Fruit fly (Drosophila melanogaster) whole organism, embryonic: Measurements from ENCODE around the gene r-l.
A peak's percentile ranks its signal among the peaks of the same experiment; 100 is the strongest.

Source experiments
- Atf-2 ChIP-seq: fragments of 200-800 bp; sonication (Bioruptor generic); optimal IDR thresholded peaks from 2 replicates; lab custom pipeline; 2016; ENCODE audit warnings: missing biosample characterization, missing genetic modification characterization
- CG12391 ChIP-seq: fragments of 200-800 bp; sonication (Bioruptor generic); optimal IDR thresholded peaks from 3 replicates; lab custom pipeline; 2018; ENCODE audit warnings: missing biosample characterization, mild to moderate bottlenecking, missing genetic modification characterization, moderate library complexity
- CG12659 ChIP-seq: fragments of 200-800 bp; sonication (Bioruptor generic); optimal IDR thresholded peaks from 3 replicates; lab custom pipeline; 2017; ENCODE audit warnings: mild to moderate bottlenecking, missing biosample characterization, missing genetic modification reagents, missing genetic modification characterization
- CG12942 ChIP-seq: fragments of 200-800 bp; sonication (Bioruptor generic); optimal IDR thresholded peaks from 3 replicates; lab custom pipeline; 2016; ENCODE audit warnings: missing biosample characterization, missing genetic modification characterization
- CG13123 ChIP-seq: fragments of 200-800 bp; sonication (Bioruptor generic); optimal IDR thresholded peaks from 2 replicates; lab custom pipeline; 2016; ENCODE audit warnings: missing biosample characterization, missing genetic modification characterization
- CG15601 ChIP-seq: fragments of 200-800 bp; sonication (Bioruptor generic); optimal IDR thresholded peaks from 3 replicates; lab custom pipeline; 2019; ENCODE audit warnings: missing biosample characterization, mild to moderate bottlenecking, missing genetic modification characterization, moderate library complexity
- CG16863 ChIP-seq: fragments of 200-800 bp; sonication (Bioruptor generic); optimal IDR thresholded peaks from 3 replicates; lab custom pipeline; 2016; ENCODE audit warnings: missing biosample characterization, missing genetic modification characterization
- CG17186 ChIP-seq: fragments of 200-800 bp; sonication (Bioruptor generic); optimal IDR thresholded peaks from 3 replicates; lab custom pipeline; 2017; ENCODE audit warnings: missing biosample characterization, missing genetic modification reagents, missing genetic modification characterization
- CG17328 ChIP-seq: fragments of 200-800 bp; sonication (Bioruptor generic); IDR thresholded peaks from 2 replicates; pipeline ENCODE4 v1.3.6; 2022; ENCODE audit warnings: missing biosample characterization, missing genetic modification characterization
- CG18476 ChIP-seq: fragments of 200-800 bp; sonication (Bioruptor generic); optimal IDR thresholded peaks from 2 replicates; lab custom pipeline; 2016; ENCODE audit warnings: missing biosample characterization, mild to moderate bottlenecking, missing genetic modification characterization
- CG18619 ChIP-seq: fragments of 200-800 bp; sonication (Bioruptor generic); optimal IDR thresholded peaks from 3 replicates; lab custom pipeline; 2017; ENCODE audit warnings: missing biosample characterization, mild to moderate bottlenecking, missing genetic modification characterization
- CG2120 ChIP-seq: fragments of 200-800 bp; sonication (Bioruptor generic); optimal IDR thresholded peaks from 3 replicates; lab custom pipeline; 2016; ENCODE audit warnings: missing biosample characterization, missing genetic modification characterization
- CG30403 ChIP-seq: fragments of 200-800 bp; sonication (Bioruptor generic); optimal IDR thresholded peaks from 3 replicates; lab custom pipeline; 2016; ENCODE audit warnings: missing biosample characterization, missing genetic modification characterization
- CG43689 ChIP-seq: fragments of 200-800 bp; sonication (Bioruptor generic); IDR thresholded peaks from 2 replicates; pipeline ENCODE4 v1.3.6; 2022; ENCODE audit warnings: missing biosample characterization, missing genetic modification characterization
- CG6689 ChIP-seq: fragments of 200-800 bp; sonication (Bioruptor generic); IDR thresholded peaks from 2 replicates; pipeline ENCODE4 v1.3.6; 2022; ENCODE audit warnings: missing biosample characterization, missing genetic modification characterization
- CG6791 ChIP-seq: fragments of 200-800 bp; sonication (Bioruptor generic); IDR thresholded peaks from 3 replicates; pipeline ENCODE4 v1.3.6; 2022; ENCODE audit warnings: missing biosample characterization, missing genetic modification characterization; ENCODE audit not compliant: partially characterized antibody
- CG7556 ChIP-seq: fragments of 200-800 bp; sonication (Bioruptor generic); optimal IDR thresholded peaks from 2 replicates; lab custom pipeline; 2017; ENCODE audit warnings: missing biosample characterization, mild to moderate bottlenecking, missing genetic modification characterization
- CG8924 ChIP-seq: fragments of 200-800 bp; optimal IDR thresholded peaks from 3 replicates; lab custom pipeline; 2019; ENCODE audit warnings: missing biosample characterization, mild to moderate bottlenecking, missing genetic modification characterization, moderate library complexity
- CG9609 ChIP-seq: fragments of 200-800 bp; sonication (Bioruptor generic); optimal IDR thresholded peaks from 3 replicates; lab custom pipeline; 2016; ENCODE audit warnings: missing biosample characterization, missing genetic modification characterization
- D19A ChIP-seq: fragments of 200-800 bp; optimal IDR thresholded peaks from 3 replicates; lab custom pipeline; 2019; ENCODE audit warnings: missing biosample characterization, mild to moderate bottlenecking, missing genetic modification characterization, moderate library complexity
- Doc3 ChIP-seq: fragments of 200-800 bp; sonication (Bioruptor generic); IDR thresholded peaks from 3 replicates; pipeline ENCODE4 v1.3.6; 2022; ENCODE audit warnings: missing biosample characterization, missing genetic modification characterization; ENCODE audit not compliant: partially characterized antibody
- Ets65A ChIP-seq: fragments of 200-800 bp; sonication (Bioruptor generic); peaks from one replicate; lab custom pipeline; 2016; ENCODE audit warnings: missing biosample characterization, missing genetic modification characterization
- Fer1 ChIP-seq: fragments of 200-800 bp; sonication (Bioruptor generic); optimal IDR thresholded peaks from 2 replicates; lab custom pipeline; 2017; ENCODE audit warnings: missing biosample characterization, mild to moderate bottlenecking, missing genetic modification characterization
- GATAe ChIP-seq: fragments of 200-800 bp; sonication (Bioruptor generic); conservative IDR thresholded peaks from 2 replicates; pipeline ENCODE4 v1.3.6; 2022; ENCODE audit warnings: missing biosample characterization, missing genetic modification characterization
- HLH54F ChIP-seq: fragments of 200-800 bp; sonication (Bioruptor generic); optimal IDR thresholded peaks from 3 replicates; lab custom pipeline; 2016; ENCODE audit warnings: missing biosample characterization, missing genetic modification characterization
- Neu2 ChIP-seq: fragments of 200-800 bp; sonication (Bioruptor generic); optimal IDR thresholded peaks from 3 replicates; lab custom pipeline; 2016; ENCODE audit warnings: missing biosample characterization, missing genetic modification characterization, borderline replicate concordance
- Nf-YA ChIP-seq: fragments of 200-800 bp; sonication (Bioruptor generic); IDR thresholded peaks from 2 replicates; pipeline ENCODE4 v1.3.6; 2022; ENCODE audit warnings: missing biosample characterization, missing genetic modification characterization
- PHDP ChIP-seq: fragments of 200-800 bp; sonication (Bioruptor generic); optimal IDR thresholded peaks from 3 replicates; lab custom pipeline; 2018; ENCODE audit warnings: missing biosample characterization, mild to moderate bottlenecking, missing genetic modification characterization, moderate library complexity
- Ptx1 ChIP-seq: fragments of 200-800 bp; sonication (Bioruptor generic); IDR thresholded peaks from 2 replicates; pipeline ENCODE4 v1.3.6; 2022; ENCODE audit warnings: missing biosample characterization, missing genetic modification characterization
- Tbp ChIP-seq: fragments of >200 bp; optimal IDR thresholded peaks from 2 replicates; lab custom pipeline; 2018; ENCODE audit warnings: missing biosample characterization, missing genetic modification characterization
- YL-1 ChIP-seq: fragments of 200-800 bp; sonication (Bioruptor generic); optimal IDR thresholded peaks from 3 replicates; lab custom pipeline; 2017; ENCODE audit warnings: missing biosample characterization, mild to moderate bottlenecking, missing genetic modification characterization
- aop ChIP-seq: fragments of 200-800 bp; sonication (Bioruptor generic); IDR thresholded peaks from 2 replicates; pipeline ENCODE4 v1.3.6; 2022; ENCODE audit warnings: missing biosample characterization, missing genetic modification characterization
- az2 ChIP-seq: fragments of 200-800 bp; sonication (Bioruptor generic); optimal IDR thresholded peaks from 3 replicates; lab custom pipeline; 2016; ENCODE audit warnings: missing biosample characterization, missing genetic modification characterization
- cas ChIP-seq: fragments of 200-800 bp; sonication (Bioruptor generic); IDR thresholded peaks from 2 replicates; pipeline ENCODE4 v1.3.6; 2022; ENCODE audit warnings: missing biosample characterization, missing genetic modification characterization
- chinmo ChIP-seq: fragments of 200-800 bp; sonication (Bioruptor generic); IDR thresholded peaks from 4 replicates; pipeline ENCODE4 v1.3.6; 2022; ENCODE audit warnings: missing biosample characterization, missing genetic modification characterization; ENCODE audit not compliant: partially characterized antibody
- ci ChIP-seq: fragments of 200-800 bp; sonication (Bioruptor generic); IDR thresholded peaks from 3 replicates; pipeline ENCODE4 v1.3.6; 2022; ENCODE audit warnings: missing biosample characterization, missing genetic modification characterization
- dysf ChIP-seq: fragments of 200-800 bp; sonication (Bioruptor generic); IDR thresholded peaks from 3 replicates; pipeline ENCODE4 v1.3.6; 2022; ENCODE audit warnings: missing biosample characterization, missing genetic modification characterization
- ewg ChIP-seq: fragments of 200-800 bp; sonication (Bioruptor generic); optimal IDR thresholded peaks from 3 replicates; lab custom pipeline; 2017; ENCODE audit warnings: mild to moderate bottlenecking, missing biosample characterization, missing genetic modification reagents, missing genetic modification characterization
- exex ChIP-seq: fragments of 200-800 bp; sonication (Bioruptor generic); optimal IDR thresholded peaks from 4 replicates; lab custom pipeline; 2018; ENCODE audit warnings: missing biosample characterization, mild to moderate bottlenecking, missing genetic modification characterization, moderate library complexity
- fd102C ChIP-seq: fragments of 200-800 bp; sonication (Bioruptor generic); optimal IDR thresholded peaks from 2 replicates; lab custom pipeline; 2018; ENCODE audit warnings: missing biosample characterization, mild to moderate bottlenecking, missing genetic modification characterization, moderate library complexity
- fd3F ChIP-seq: fragments of 200-800 bp; sonication (Bioruptor generic); optimal IDR thresholded peaks from 2 replicates; lab custom pipeline; 2018; ENCODE audit warnings: missing biosample characterization, mild to moderate bottlenecking, missing genetic modification characterization, moderate library complexity
- h ChIP-seq: fragments of >200 bp; optimal IDR thresholded peaks from 2 replicates; lab custom pipeline; 2017
- lab ChIP-seq: fragments of 200-800 bp; sonication (Bioruptor generic); optimal IDR thresholded peaks from 3 replicates; lab custom pipeline; 2017; ENCODE audit warnings: missing biosample characterization, missing genetic modification characterization, mild to moderate bottlenecking, moderate library complexity, missing genetic modification reagents
- nmo ChIP-seq: fragments of 200-800 bp; sonication (Bioruptor generic); optimal IDR thresholded peaks from 2 replicates; lab custom pipeline; 2018; ENCODE audit warnings: missing biosample characterization, mild to moderate bottlenecking, missing genetic modification characterization, moderate library complexity
- peb ChIP-seq: fragments of 200-800 bp; sonication (Bioruptor generic); IDR thresholded peaks from 2 replicates; pipeline ENCODE4 v1.3.6; 2022; ENCODE audit warnings: missing biosample characterization, missing genetic modification characterization
- pros ChIP-seq: fragments of 200-800 bp; sonication (Bioruptor generic); optimal IDR thresholded peaks from 3 replicates; lab custom pipeline; 2019; ENCODE audit warnings: missing biosample characterization, mild to moderate bottlenecking, missing genetic modification characterization, moderate library complexity
- pzg ChIP-seq: fragments of 200-800 bp; sonication (Bioruptor generic); optimal IDR thresholded peaks from 3 replicates; lab custom pipeline; 2018; ENCODE audit warnings: missing biosample characterization, mild to moderate bottlenecking, missing genetic modification characterization, moderate library complexity
- run ChIP-seq: fragments of 200-800 bp; sonication (Bioruptor generic); optimal IDR thresholded peaks from 3 replicates; lab custom pipeline; 2018; ENCODE audit warnings: missing biosample characterization, mild to moderate bottlenecking, missing genetic modification characterization
- sima ChIP-seq: fragments of 200-800 bp; sonication (Bioruptor generic); optimal IDR thresholded peaks from 2 replicates; lab custom pipeline; 2016; ENCODE audit warnings: missing biosample characterization, missing genetic modification characterization
- sob ChIP-seq: fragments of 200-800 bp; sonication (Bioruptor generic); IDR thresholded peaks from 2 replicates; pipeline ENCODE4 v1.3.6; 2022; ENCODE audit warnings: missing biosample characterization, missing genetic modification characterization
- tgo ChIP-seq: fragments of 200-800 bp; sonication (Bioruptor generic); IDR thresholded peaks from 3 replicates; pipeline ENCODE4 v1.3.6; 2022; ENCODE audit warnings: missing biosample characterization, missing genetic modification characterization

Gene r-l

DNA sequence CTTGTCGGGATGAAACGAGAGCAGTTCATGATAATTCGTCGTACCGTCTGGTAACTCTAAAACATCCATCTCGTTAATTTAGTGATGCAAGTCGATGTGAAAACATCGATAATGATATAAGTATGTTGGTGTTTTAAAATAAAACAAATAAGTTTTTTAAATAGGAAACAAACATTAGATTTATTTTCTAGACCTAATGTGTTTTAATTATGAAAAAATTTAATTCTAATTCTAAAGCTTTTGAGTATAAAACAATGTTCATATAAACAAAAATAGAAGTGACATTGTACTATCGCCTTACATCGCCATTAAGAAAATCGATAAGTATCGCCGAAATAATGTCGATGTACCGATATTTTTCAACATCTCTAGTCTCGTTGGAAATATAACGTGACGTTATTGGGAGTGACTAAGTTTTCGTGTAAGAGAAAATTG lies 37.9 kb upstream of the r-l start, which contains the start of gene Rab11 (continued):
- TF ChIP-seq Nf-YA (GFP tag; lab: Robert Waterston, UW) (0 out of 2 replicates have a peak, but pooled peaks have one; percentile 6), sima (no peak), CG18476 (GFP tag; lab: Kevin White, UChicago) (peak; percentile 42), CG12942 (peak; percentile 2), CG12391 (tag; lab: Kevin White, UChicago) (peak; percentile 77), Neu2 (GFP tag; lab: Kevin White, UChicago) (no peak), Fer1 (GFP tag; lab: Kevin White, UChicago) (peak; percentile 20), cas (no peak), Ptx1 (GFP tag; lab: Robert Waterston, UW) (peak; percentile 62), Ets65A (GFP tag; lab: Kevin White, UChicago) (peak; percentile 8), ci (GFP tag; lab: Robert Waterston, UW) (no peak), CG18619 (GFP tag; lab: Kevin White, UChicago) (peak; percentile 26), CG9609 (GFP tag; lab: Kevin White, UChicago) (no peak), CG16863 (no peak), CG13123 (GFP tag; lab: Kevin White, UChicago) (no peak), run (tag; lab: Kevin White, UChicago) (no peak), PHDP (peak; percentile 34), YL-1 (GFP tag; lab: Kevin White, UChicago) (peak; percentile 76), sob (GFP tag; lab: Robert Waterston, UW) (peak; percentile 37; the same call in 1 of the 2 replicates), Doc3 (peak; percentile 93; the same call in 2 of the 3 replicates), GATAe (GFP tag; lab: Robert Waterston, UW) (no peak), CG15601 (tag; lab: Kevin White, UChicago) (peak; percentile 26), chinmo (peak; percentile 61; the same call in 3 of the 4 replicates), CG43689 (GFP tag; lab: Robert Waterston, UW) (no peak), exex (tag; lab: Kevin White, UChicago) (peak; percentile 51), ewg (GFP tag; lab: Kevin White, UChicago) (peak; percentile 16), CG17328 (GFP tag; lab: Robert Waterston, UW) (no peak), lab (GFP tag; lab: Kevin White, UChicago) (peak; percentile 44), aop (GFP tag; lab: Robert Waterston, UW) (no peak), HLH54F (GFP tag; lab: Kevin White, UChicago) (peak; percentile 41), fd102C (GFP tag; lab: Kevin White, UChicago) (no peak), D19A (tag; lab: Kevin White, UChicago) (peak; percentile 6), dysf (peak; percentile 43; the same call in 2 of the 3 replicates), CG6689 (peak; percentile 20; the same call in 1 of the 2 replicates), CG7556 (peak; percentile 42), tgo (GFP tag; lab: Robert Waterston, UW) (peak; percentile 43; the same call in 2 of the 3 replicates), h (lab: Kevin White, UChicago) (no peak), az2 (GFP tag; lab: Kevin White, UChicago) (peak; percentile 53), Atf-2 (peak; percentile 24), nmo (GFP tag; lab: Kevin White, UChicago) (peak; percentile 75), fd3F (peak; percentile 19), CG6791 (peak; percentile 88), CG30403 (GFP tag; lab: Kevin White, UChicago) (peak; percentile 75), pzg (GFP tag; lab: Kevin White, UChicago) (peak; percentile 58), peb (GFP tag; lab: Robert Waterston, UW) (no peak), CG8924 (tag; lab: Kevin White, UChicago) (peak; percentile 73), Tbp (GFP tag; lab: Kevin White, UChicago) (no peak), CG17186 (no peak), CG2120 (GFP tag; lab: Kevin White, UChicago) (peak; percentile 68), CG12659 (GFP tag; lab: Kevin White, UChicago) (peak; percentile 56), pros (GFP tag; lab: Kevin White, UChicago) (no peak)
